Fruit fly (Drosophila melanogaster): ENCODE results near the gene CG14834.

The CG14834 gene

dm6 chr3L:7344965-7345427, 1.9 kb downstream of the CG14834 start, which contains the start of gene Cln7 (continued):
- TF ChIP-seq Chrac-16 (GFP tag; optimal IDR thresholded peaks at IDR 0.05) (no peak), dpn (GFP tag; optimal IDR thresholded peaks at IDR 0.05) (no peak), CG13123 (GFP tag; optimal IDR thresholded peaks at IDR 0.05) (no peak), Mad (GFP tag; optimal IDR thresholded peaks at IDR 0.05) (no peak), slp2 (GFP tag; optimal IDR thresholded peaks at IDR 0.05) (no peak), Mes4 (GFP tag; optimal IDR thresholded peaks at IDR 0.05) (no peak), CG6813 (GFP tag; optimal IDR thresholded peaks at IDR 0.05) (peak; percentile 14), CG9727 (GFP tag; optimal IDR thresholded peaks at IDR 0.05) (peak; percentile 40), trh (GFP tag; optimal IDR thresholded peaks at IDR 0.05) (no peak), CG8290 (GFP tag; optimal IDR thresholded peaks at IDR 0.05) (peak; percentile 73), CG8290 (tag; optimal IDR thresholded peaks at IDR 0.05) (peak; percentile 73 to 93), sqz (GFP tag; optimal IDR thresholded peaks at IDR 0.05) (peak; percentile 39), CG13287 (GFP tag; IDR thresholded peaks at IDR 0.05; ENCODE audit: partially characterized antibody) (0 out of 2 replicates have a peak, but pooled peaks have one; percentile 42), ewg (GFP tag; optimal IDR thresholded peaks at IDR 0.05) (no peak), CG9609 (GFP tag; optimal IDR thresholded peaks at IDR 0.05) (no peak), inv (GFP tag; IDR thresholded peaks at IDR 0.05; ENCODE audit: partially characterized antibody) (no peak), nerfin-1 (tag; optimal IDR thresholded peaks at IDR 0.05) (peak; percentile 22), btn (GFP tag; optimal IDR thresholded peaks at IDR 0.05) (no peak), CG17912 (GFP tag; optimal IDR thresholded peaks at IDR 0.05) (peak; percentile 50), az2 (GFP tag; optimal IDR thresholded peaks at IDR 0.05) (no peak), tup (GFP tag; optimal IDR thresholded peaks at IDR 0.05) (no peak), unpg (GFP tag; optimal IDR thresholded peaks at IDR 0.05) (peak; percentile 40), Ptx1 (GFP tag; IDR thresholded peaks at IDR 0.05) (no peak), gem (tag; optimal IDR thresholded peaks at IDR 0.05) (no peak), nom (GFP tag; optimal IDR thresholded peaks at IDR 0.05) (peak; percentile 88), kni (GFP tag; optimal IDR thresholded peaks at IDR 0.05) (peak; percentile 89), CG3726 (GFP tag; IDR thresholded peaks at IDR 0.05) (no peak), Rfx (GFP tag; IDR thresholded peaks at IDR 0.05) (peak; percentile 55), sc (optimal IDR thresholded peaks at IDR 0.05) (no peak), sc (GFP tag; optimal IDR thresholded peaks at IDR 0.05) (no peak), so (GFP tag; IDR thresholded peaks at IDR 0.05) (no peak; the same call in 2 of the 3 replicates), slbo (GFP tag; IDR thresholded peaks at IDR 0.05) (no peak), Camta (GFP tag; optimal IDR thresholded peaks at IDR 0.05) (no peak), CG6683 (GFP tag; optimal IDR thresholded peaks at IDR 0.05) (peak; percentile 2), CG13624 (GFP tag; optimal IDR thresholded peaks at IDR 0.05) (peak; percentile 9), amos (GFP tag; IDR thresholded peaks at IDR 0.05; ENCODE audit: partially characterized antibody) (peak; percentile 44; the same call in 1 of the 2 replicates), Dfd (GFP tag; optimal IDR thresholded peaks at IDR 0.05) (no peak), CG34376 (GFP tag; optimal IDR thresholded peaks at IDR 0.05) (peak; percentile 69), CG17361 (GFP tag; IDR thresholded peaks at IDR 0.05) (no peak), seq (GFP tag; IDR thresholded peaks at IDR 0.05) (peak; percentile 25; the same call in 1 of the 2 replicates), HLHmδ (GFP tag; optimal IDR thresholded peaks at IDR 0.05) (peak; percentile 80), HmgZ (tag; optimal IDR thresholded peaks at IDR 0.05) (peak; percentile 43), cg (GFP tag; optimal IDR thresholded peaks at IDR 0.05) (peak; percentile 61), Hsf (GFP tag; optimal IDR thresholded peaks at IDR 0.05) (no peak), CG5245 (GFP tag; optimal IDR thresholded peaks at IDR 0.05) (no peak), D19A (tag; optimal IDR thresholded peaks at IDR 0.05) (peak; percentile 28), p53 (GFP tag; optimal IDR thresholded peaks at IDR 0.05) (no peak), CG8765 (GFP tag; IDR thresholded peaks at IDR 0.05) (peak; percentile 71; the same call in 1 of the 2 replicates), CG34422 (GFP tag; IDR thresholded peaks at IDR 0.05) (peak; percentile 52; the same call in 1 of the 3 replicates), trem (tag; optimal IDR thresholded peaks at IDR 0.05) (peak; percentile 31), exex (tag; optimal IDR thresholded peaks at IDR 0.05) (peak; percentile 43)
